Worm (Caenorhabditis elegans): ENCODE measurements around the gene T13C5.2.

ce11 chrX:6150449-6150848 lies 34.4 kb upstream of the T13C5.2 start, which contains the start of gene tag-275:
- no peak for TF ChIP-seq dmd-4 (tag; optimal IDR thresholded peaks at IDR 0.05)
- TF ChIP-seq unc-62 (GFP tag; optimal IDR thresholded peaks at IDR 0.05), result no peak
- TF ChIP-seq nhr-10 (tag; optimal IDR thresholded peaks at IDR 0.05), result no peak
- no peak for TF ChIP-seq aly-2 (tag; optimal IDR thresholded peaks at IDR 0.05)
- no peak for TF ChIP-seq egl-27 (tag; optimal IDR thresholded peaks at IDR 0.05)
- TF ChIP-seq lin-39 (tag; optimal IDR thresholded peaks at IDR 0.05), result no peak
- no peak for TF ChIP-seq R02D3.7 (tag; optimal IDR thresholded peaks at IDR 0.05)
